Fruit fly (Drosophila melanogaster) whole organism, pupa: Measurements from ENCODE around the gene CG7006.

ENCODE experiments used
- CG13204 ChIP-seq: fragments of 200-800 bp; sonication (Bioruptor generic); optimal IDR thresholded peaks from 2 replicates; lab custom pipeline; 2018; ENCODE audit warnings: missing biosample characterization, mild to moderate bottlenecking, missing genetic modification characterization, moderate library complexity
- CG34367 ChIP-seq: fragments of 200-800 bp; sonication (Bioruptor generic); optimal IDR thresholded peaks from 2 replicates; lab custom pipeline; 2018; ENCODE audit warnings: missing biosample characterization, mild to moderate bottlenecking, missing genetic modification characterization
- Snoo ChIP-seq: fragments of 200-800 bp; sonication (Bioruptor generic); optimal IDR thresholded peaks from 3 replicates; lab custom pipeline; 2017; ENCODE audit warnings: missing biosample characterization, mild to moderate bottlenecking, missing genetic modification characterization, inconsistent platforms
- fd96Ca ChIP-seq: fragments of 200-800 bp; sonication (Bioruptor generic); IDR thresholded peaks from 3 replicates; pipeline ENCODE4 v1.3.6; 2022; ENCODE audit warnings: missing biosample characterization, missing genetic modification characterization

DNA sequence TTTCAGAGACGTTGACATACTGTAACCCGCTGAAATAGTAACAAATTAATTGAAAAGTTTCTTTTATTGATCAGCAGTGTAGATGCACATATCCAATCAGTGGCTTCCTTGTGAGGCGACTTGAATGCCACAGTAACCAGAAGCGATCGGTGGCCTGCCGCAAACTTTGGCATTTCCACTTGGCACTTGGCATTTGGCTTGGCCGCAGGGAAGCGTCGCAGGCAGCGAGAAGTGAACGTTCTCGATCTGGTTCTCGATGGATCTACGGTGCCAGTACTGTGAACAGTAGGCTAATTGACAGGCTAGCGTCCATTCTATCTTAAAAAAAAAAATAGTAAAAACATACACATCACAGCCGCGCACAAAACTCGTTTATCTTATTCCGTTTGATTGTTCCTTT is 50.4 kb downstream of the CG7006 start, which contains the start of gene CG10845:
- TF ChIP-seq CG13204 (GFP tag; lab: Kevin White, UChicago): no peak
- TF ChIP-seq fd96Ca (GFP tag; lab: Robert Waterston, UW): no peak
- TF ChIP-seq Snoo (tag; lab: Kevin White, UChicago): no peak
- no peak for TF ChIP-seq CG34367 (tag; lab: Kevin White, UChicago)
